Worm (Caenorhabditis elegans): Measurements from ENCODE around the gene tasp-1.

The tasp-1 gene

DNA sequence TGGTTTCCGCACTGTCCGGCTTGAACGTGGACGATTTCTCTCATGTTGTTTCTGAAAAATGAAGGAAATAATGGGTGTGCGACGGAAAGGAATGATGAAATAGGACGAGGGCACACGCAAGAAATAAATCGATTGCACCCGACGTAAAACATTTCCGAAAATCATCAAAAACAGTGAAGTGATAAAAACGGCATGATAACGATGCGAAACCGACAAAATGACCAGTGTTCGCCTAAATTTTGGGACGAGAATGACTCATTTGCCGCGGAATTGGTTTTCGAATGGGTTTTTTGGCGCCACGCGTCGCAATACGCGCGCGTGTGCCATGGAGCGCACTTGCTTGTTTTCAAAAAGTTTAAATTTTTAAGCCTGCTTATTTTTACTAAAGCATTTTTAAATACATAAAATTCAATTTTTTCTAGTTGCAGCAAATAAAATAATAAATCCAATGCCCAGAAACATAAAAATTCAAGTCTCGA is 16.7 kb upstream of the tasp-1 start, which contains the start of the genes tbb-1 and rib-2 (continued):
- TF ChIP-seq lin-1 (GFP tag; IDR thresholded peaks at IDR 0.05) (peak; percentile 97), mep-1 (tag; optimal IDR thresholded peaks at IDR 0.05) (peak; percentile 86), ceh-44 (GFP tag; IDR thresholded peaks at IDR 0.05) (0 out of 2 replicates have a peak, but pooled peaks have one; percentile 27), rbr-2 (tag; optimal IDR thresholded peaks at IDR 0.05) (peak; percentile 58)

DNA sequence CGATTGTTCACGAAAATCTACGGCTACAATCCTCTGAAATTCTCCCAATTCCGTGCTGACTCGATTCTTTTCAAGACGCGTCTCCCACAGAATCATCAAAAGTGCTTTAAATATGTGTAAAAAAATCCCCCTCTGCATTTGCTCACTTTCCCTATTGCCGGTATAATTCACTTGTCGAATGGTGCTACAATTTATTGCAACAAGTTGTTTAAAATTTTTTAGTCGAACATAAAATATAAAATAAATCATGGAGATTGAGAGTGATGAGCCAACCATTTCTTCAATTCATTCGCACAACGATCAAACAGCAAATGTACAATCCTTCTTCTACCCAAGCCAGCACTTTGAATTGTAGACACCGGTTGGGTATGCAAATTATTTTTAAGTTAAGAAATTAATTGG is 12.7 kb upstream of the tasp-1 start:
- TF ChIP-seq tra-1 (GFP tag; IDR thresholded peaks at IDR 0.05) (0 out of 2 replicates have a peak, but pooled peaks have one; percentile 7), ceh-20 (GFP tag; IDR thresholded peaks at IDR 0.05) (no peak), Y48G9A.11 (GFP tag; IDR thresholded peaks at IDR 0.05) (peak; percentile 64), arid-1 (GFP tag; conservative IDR thresholded peaks at IDR 0.05) (peak; percentile 74; the same call in 1 of the 2 replicates), F10B5.3 (tag; optimal IDR thresholded peaks at IDR 0.05) (peak; percentile 29), F49E8.2 (tag; optimal IDR thresholded peaks at IDR 0.05; ENCODE audit: borderline replicate concordance) (peak; percentile 91), gei-8 (GFP tag; optimal IDR thresholded peaks at IDR 0.05) (peak; percentile 56), ctbp-1 (GFP tag; IDR thresholded peaks at IDR 0.05) (peak; percentile 53; the same call in 1 of the 2 replicates), lin-38 (GFP tag; IDR thresholded peaks at IDR 0.05) (peak; percentile 80), pha-4 (GFP tag; IDR thresholded peaks at IDR 0.05) (peak; percentile 69; the same call in 1 of the 2 replicates), pha-4 (tag; optimal IDR thresholded peaks at IDR 0.05) (no peak), F44E2.7 (GFP tag; IDR thresholded peaks at IDR 0.05) (0 out of 2 replicates have a peak, but pooled peaks have one; percentile 34), madf-5 (GFP tag; IDR thresholded peaks at IDR 0.05) (0 out of 4 replicates have a peak, but pooled peaks of 1 of the 2 experiments have one; percentile 31), saeg-2 (GFP tag; IDR thresholded peaks at IDR 0.05) (no peak), mdt-29 (GFP tag; IDR thresholded peaks at IDR 0.05) (peak; percentile 45; the same call in 1 of the 2 replicates), zfp-3 (GFP tag; conservative IDR thresholded peaks at IDR 0.05) (no peak), snpc-1.2 (GFP tag; IDR thresholded peaks at IDR 0.05) (peak; percentile 65; the same call in 1 of the 2 replicates), Y5F2A.4 (GFP tag; optimal IDR thresholded peaks at IDR 0.05) (peak; percentile 73), R02D3.7 (tag; optimal IDR thresholded peaks at IDR 0.05) (no peak), lin-1 (GFP tag; IDR thresholded peaks at IDR 0.05) (peak; percentile 69; the same call in 1 of the 2 replicates), mep-1 (tag; optimal IDR thresholded peaks at IDR 0.05) (peak; percentile 30), egl-43 (GFP tag; IDR thresholded peaks at IDR 0.05) (peak; percentile 39; the same call in 1 of the 2 replicates), mxl-2 (GFP tag; conservative IDR thresholded peaks at IDR 0.05) (no peak), daf-16 (GFP tag; optimal IDR thresholded peaks at IDR 0.05) (peak in 1 of 2 experiments; percentile 12), daf-16 (tag; optimal IDR thresholded peaks at IDR 0.05) (no peak), lim-7 (GFP tag; IDR thresholded peaks at IDR 0.05) (peak; percentile 59; the same call in 1 of the 2 replicates), mes-2 (tag; optimal IDR thresholded peaks at IDR 0.05; ENCODE audit: poor library complexity, severe bottlenecking) (no peak), T26A8.4 (GFP tag; IDR thresholded peaks at IDR 0.05) (0 out of 2 replicates have a peak, but pooled peaks have one; percentile 52), F26F4.8 (GFP tag; conservative IDR thresholded peaks at IDR 0.05) (0 out of 2 replicates have a peak, but pooled peaks have one; percentile 20), unc-130 (GFP tag; optimal IDR thresholded peaks at IDR 0.05) (peak; percentile 78)

DNA sequence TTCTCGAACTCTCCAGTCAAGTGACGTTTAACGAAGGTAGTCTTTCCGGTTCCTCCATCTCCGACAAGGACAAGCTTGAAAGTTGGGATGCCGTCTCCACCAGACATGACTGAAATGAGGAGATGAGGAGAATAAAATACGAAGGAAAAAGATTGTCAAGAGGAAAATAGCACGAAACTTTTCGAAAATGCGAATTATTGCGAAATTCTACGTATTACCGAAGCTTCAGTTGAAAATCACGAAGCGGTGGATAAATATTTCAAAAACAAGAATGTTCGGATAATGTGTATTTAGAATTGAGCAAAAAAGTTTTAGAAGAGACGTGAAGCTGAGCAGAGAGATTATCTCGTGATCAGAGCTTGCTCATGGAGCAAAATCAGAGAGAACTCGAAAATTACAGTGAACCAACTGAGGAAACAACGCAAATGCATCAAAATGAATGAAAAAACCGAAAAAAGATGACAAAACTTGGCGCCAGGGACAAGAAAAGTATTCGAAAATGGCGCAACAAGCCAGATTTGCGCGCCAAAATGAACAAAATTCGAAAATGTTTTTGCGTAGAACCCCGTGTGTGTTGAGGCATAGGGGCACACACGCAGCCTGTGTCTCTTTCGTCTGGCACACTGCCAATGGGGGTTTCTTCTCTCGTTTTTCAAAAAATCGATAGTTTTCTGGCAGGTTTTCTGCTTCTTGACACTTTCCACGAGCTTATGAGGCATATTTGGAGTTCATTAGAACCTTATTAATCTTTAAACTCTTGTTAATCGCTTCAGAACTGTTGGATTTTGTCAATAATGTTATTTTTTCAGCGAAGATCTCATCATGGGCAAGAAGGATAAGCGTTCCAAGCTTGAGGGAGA is 11.3 kb upstream of the tasp-1 start, which contains the start of the genes ran-1 and dkc-1:
Gene ran-1 (minus strand): TSS at position 109 of the 860 bp plus-strand sequence.
Gene dkc-1 (plus strand): TSS at position 810 of the 860 bp plus-strand sequence.
- no peak for TF ChIP-seq lin-29 (GFP tag; IDR thresholded peaks at IDR 0.05)
- TF ChIP-seq nhr-111 (GFP tag; optimal IDR thresholded peaks at IDR 0.05), result no peak
- peak; percentile 44 for TF ChIP-seq F49E8.2 (tag; optimal IDR thresholded peaks at IDR 0.05; ENCODE audit: borderline replicate concordance)
- peak; percentile 33 for TF ChIP-seq nhr-6 (tag; optimal IDR thresholded peaks at IDR 0.05)
- TF ChIP-seq ama-1 (optimal IDR thresholded peaks at IDR 0.05), result peak; percentile 27
- TF ChIP-seq aha-1 (tag), result peak; percentile 98
- no peak for TF ChIP-seq snpc-1.2 (GFP tag; IDR thresholded peaks at IDR 0.05)
- TF ChIP-seq dpl-1 (GFP tag; optimal IDR thresholded peaks at IDR 0.05), result peak; percentile 87
- TF ChIP-seq mes-2 (tag; optimal IDR thresholded peaks at IDR 0.05; ENCODE audit: poor library complexity, severe bottlenecking), result peak; percentile 84
- TF ChIP-seq lsy-2 (tag; optimal IDR thresholded peaks at IDR 0.05), result peak in 1 of 2 experiments; percentile 85
- TF ChIP-seq hlh-11 (tag; optimal IDR thresholded peaks at IDR 0.05), result peak; percentile 58
- TF ChIP-seq dve-1 (tag; optimal IDR thresholded peaks at IDR 0.05; ENCODE audit: insufficient read depth), result peak; percentile 79
- TF ChIP-seq rbr-2 (tag; optimal IDR thresholded peaks at IDR 0.05), result peak; percentile 73
- no peak for TF ChIP-seq lin-1 (GFP tag; IDR thresholded peaks at IDR 0.05)
- no peak for TF ChIP-seq daf-12 (tag; optimal IDR thresholded peaks at IDR 0.05)
- peak; percentile 68 for TF ChIP-seq vab-7 (GFP tag; IDR thresholded peaks at IDR 0.05)
- no peak for TF ChIP-seq ces-1 (GFP tag; optimal IDR thresholded peaks at IDR 0.05)
- TF ChIP-seq mxl-3 (GFP tag; optimal IDR thresholded peaks at IDR 0.05), result peak; percentile 9
